Fruit fly (Drosophila melanogaster) whole organism, adult: ENCODE results near the gene Prp18.
A peak's percentile ranks its signal among the peaks of the same experiment; 100 is the strongest.

Experiments
- CG11617 ChIP-seq: fragments of 200-800 bp; sonication (Bioruptor generic); optimal IDR thresholded peaks from 2 replicates; lab custom pipeline; 2017; ENCODE audit warnings: mild to moderate bottlenecking, missing biosample characterization, missing genetic modification reagents, missing genetic modification characterization
- CG12768 ChIP-seq: fragments of 200-800 bp; sonication (Bioruptor generic); optimal IDR thresholded peaks from 2 replicates; lab custom pipeline; 2017; ENCODE audit warnings: missing biosample characterization, missing genetic modification characterization, mild to moderate bottlenecking, moderate library complexity, missing genetic modification reagents
- CG14711 ChIP-seq: fragments of 200-800 bp; sonication (Bioruptor generic); optimal IDR thresholded peaks from 2 replicates; lab custom pipeline; 2018; ENCODE audit warnings: missing biosample characterization, mild to moderate bottlenecking, missing genetic modification characterization, moderate library complexity
- CG1620 ChIP-seq: fragments of 200-800 bp; sonication (Bioruptor generic); optimal IDR thresholded peaks from 2 replicates; lab custom pipeline; 2016; ENCODE audit warnings: missing biosample characterization, missing genetic modification characterization
- CG33017 ChIP-seq: fragments of 200-800 bp; sonication (Bioruptor generic); optimal IDR thresholded peaks from 2 replicates; lab custom pipeline; 2018; ENCODE audit warnings: missing biosample characterization, mild to moderate bottlenecking, missing genetic modification characterization, moderate library complexity
- CG5204 ChIP-seq: fragments of 200-800 bp; sonication (Bioruptor generic); optimal IDR thresholded peaks from 2 replicates; lab custom pipeline; 2016; ENCODE audit warnings: missing biosample characterization, missing genetic modification characterization
- CG7045 ChIP-seq: fragments of 200-800 bp; sonication (Bioruptor generic); optimal IDR thresholded peaks from 2 replicates; lab custom pipeline; 2017; ENCODE audit warnings: missing biosample characterization, mild to moderate bottlenecking, missing genetic modification characterization
- CG7101 ChIP-seq: fragments of 200-800 bp; sonication (Bioruptor generic); optimal IDR thresholded peaks from 2 replicates; lab custom pipeline; 2018; ENCODE audit warnings: missing biosample characterization, mild to moderate bottlenecking, missing genetic modification characterization, moderate library complexity
- Clk ChIP-seq: fragments of 200-800 bp; sonication (Bioruptor generic); optimal IDR thresholded peaks from 2 replicates; lab custom pipeline; 2017; ENCODE audit warnings: missing biosample characterization, missing genetic modification characterization
- Crg-1 ChIP-seq: fragments of 200-800 bp; sonication (Bioruptor generic); optimal IDR thresholded peaks from 2 replicates; lab custom pipeline; 2016; ENCODE audit warnings: missing biosample characterization, missing genetic modification characterization
- Hr96 ChIP-seq: fragments of 200-800 bp; sonication (Bioruptor generic); optimal IDR thresholded peaks from 2 replicates; lab custom pipeline; 2016; ENCODE audit warnings: missing biosample characterization, missing genetic modification characterization
- Mnt ChIP-seq: fragments of 200-800 bp; sonication (Bioruptor generic); optimal IDR thresholded peaks from 2 replicates; lab custom pipeline; 2016; ENCODE audit warnings: missing biosample characterization, mild to moderate bottlenecking, missing genetic modification characterization
- bab1 ChIP-seq: fragments of 200-800 bp; sonication (Bioruptor generic); optimal IDR thresholded peaks from 3 replicates; lab custom pipeline; 2019; ENCODE audit warnings: missing biosample characterization, mild to moderate bottlenecking, missing genetic modification characterization, moderate library complexity
- cic ChIP-seq: fragments of 200-800 bp; sonication (Bioruptor generic); optimal IDR thresholded peaks from 2 replicates; lab custom pipeline; 2017; ENCODE audit warnings: missing biosample characterization, mild to moderate bottlenecking, missing genetic modification characterization, moderate library complexity
- cnc ChIP-seq, 2 experiments: fragments of >200 bp; optimal IDR thresholded peaks; 2 replicates each; lab custom pipeline; 2017
- kay ChIP-seq: fragments of 200-800 bp; sonication (Bioruptor generic); peaks from one replicate; lab custom pipeline; 2016; ENCODE audit warnings: missing biosample characterization, missing genetic modification characterization, borderline replicate concordance
- ovo ChIP-seq: fragments of 200-800 bp; sonication (Bioruptor generic); optimal IDR thresholded peaks from 2 replicates; lab custom pipeline; 2016; ENCODE audit warnings: missing biosample characterization, missing genetic modification characterization
- pad ChIP-seq: fragments of 200-800 bp; sonication (Bioruptor generic); optimal IDR thresholded peaks from 3 replicates; lab custom pipeline; 2017; ENCODE audit warnings: missing biosample characterization, missing genetic modification characterization, mild to moderate bottlenecking, moderate library complexity, missing genetic modification reagents
- tj ChIP-seq: fragments of 200-800 bp; sonication (Bioruptor generic); optimal IDR thresholded peaks from 3 replicates; lab custom pipeline; 2017; ENCODE audit warnings: missing biosample characterization, mild to moderate bottlenecking, missing genetic modification characterization, moderate library complexity
- toe ChIP-seq: fragments of 200-800 bp; sonication (Bioruptor generic); optimal IDR thresholded peaks from 2 replicates; lab custom pipeline; 2016; ENCODE audit warnings: missing biosample characterization, missing genetic modification characterization

Gene Prp18

DNA sequence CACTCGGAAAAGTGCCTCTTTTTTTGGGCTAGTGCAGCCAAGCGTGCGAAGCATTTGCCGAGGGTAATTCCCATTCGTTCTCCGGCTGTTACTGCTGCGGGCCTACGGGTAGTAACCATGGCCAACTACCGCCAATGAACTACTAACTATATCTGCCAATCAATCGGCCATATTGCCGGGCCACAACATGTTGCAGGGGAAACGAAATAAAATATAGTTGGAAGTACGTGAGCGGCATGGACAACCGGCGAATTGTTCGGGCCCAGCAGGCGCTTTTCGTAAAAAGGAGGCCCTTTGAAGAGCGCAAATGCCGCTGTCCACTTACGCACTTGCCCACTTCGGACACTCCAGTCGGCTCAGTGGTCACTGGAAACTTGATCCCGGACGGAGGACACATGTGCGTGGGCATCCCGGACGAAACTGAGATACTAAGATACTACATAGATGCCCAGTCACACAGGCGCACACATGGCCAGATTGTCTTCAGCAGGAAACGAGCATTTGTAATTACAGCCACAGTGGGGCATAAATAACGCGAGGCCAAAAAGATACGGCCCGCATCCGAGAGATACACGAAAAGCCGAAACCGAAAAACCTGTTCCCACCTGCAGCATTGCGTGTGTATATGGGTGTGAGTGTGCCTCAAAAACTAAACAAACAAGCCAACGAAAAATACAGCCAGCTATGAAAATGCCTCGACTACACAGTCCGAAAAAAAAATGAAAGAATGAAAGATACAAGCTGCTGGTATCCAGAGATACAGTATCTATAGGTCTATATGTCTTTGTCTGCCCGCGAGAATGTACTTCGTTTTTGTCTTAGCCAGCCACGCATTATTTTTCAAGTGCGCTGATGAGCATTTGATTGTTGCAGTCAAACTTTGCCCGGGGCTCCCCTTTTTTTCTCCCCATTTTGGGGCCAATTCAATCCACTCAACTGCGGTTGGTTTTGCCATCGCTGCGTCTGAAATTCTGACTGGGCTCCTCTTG is 43.3 kb downstream of the Prp18 start:
- TF ChIP-seq kay (GFP tag; lab: Kevin White, UChicago) (no peak), pad (GFP tag; lab: Kevin White, UChicago) (no peak), CG11617 (GFP tag; lab: Kevin White, UChicago) (no peak)

DNA sequence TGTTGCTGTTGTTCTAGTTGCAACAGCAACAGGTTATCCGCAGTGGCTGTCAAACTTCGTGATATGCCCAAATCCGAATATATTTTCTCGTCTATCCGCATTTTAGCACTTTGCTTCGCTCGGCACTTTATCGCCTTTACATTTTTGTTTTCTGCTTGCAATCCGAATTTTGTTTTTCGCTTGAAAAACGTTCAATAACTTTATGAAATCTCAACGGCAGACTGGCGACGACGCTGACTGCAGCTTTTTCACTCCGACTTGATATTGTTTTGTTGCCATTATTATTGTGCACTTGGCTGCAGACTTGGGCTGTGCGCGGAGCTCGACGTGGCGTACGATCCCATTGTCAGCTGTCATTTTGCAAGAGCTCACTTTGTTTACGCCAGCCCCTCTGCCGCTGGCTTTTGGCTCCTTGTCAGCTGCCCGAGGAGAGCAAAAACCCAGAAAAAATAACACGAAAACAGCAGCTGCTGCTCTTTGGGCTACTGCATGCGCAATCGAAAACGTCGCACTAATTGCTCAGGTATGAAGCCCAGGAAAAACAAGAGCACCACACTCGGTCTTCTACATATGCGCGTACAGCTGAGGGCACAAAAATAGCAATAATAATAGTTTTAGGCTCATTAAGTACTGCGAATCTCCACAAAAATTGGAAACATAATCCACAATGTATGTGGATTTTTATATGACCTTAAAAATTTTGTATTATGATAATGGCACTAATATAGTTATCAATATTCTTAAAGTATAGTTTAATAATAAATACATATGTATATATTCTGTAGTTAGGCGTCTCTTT is 44.8 kb downstream of the Prp18 start:
- TF ChIP-seq cnc (optimal IDR thresholded peaks at IDR 0.05; lab: Kevin White, UChicago) = no peak
- TF ChIP-seq kay (GFP tag; lab: Kevin White, UChicago) = no peak
- peak; percentile 97 for TF ChIP-seq tj (GFP tag; lab: Kevin White, UChicago)
- no peak for TF ChIP-seq Clk (GFP tag; lab: Kevin White, UChicago)
- no peak for TF ChIP-seq CG1620
- TF ChIP-seq CG7045 (GFP tag; lab: Kevin White, UChicago) = no peak
- no peak for TF ChIP-seq CG11617 (GFP tag; lab: Kevin White, UChicago)
- no peak for TF ChIP-seq Hr96 (GFP tag; lab: Kevin White, UChicago)

DNA sequence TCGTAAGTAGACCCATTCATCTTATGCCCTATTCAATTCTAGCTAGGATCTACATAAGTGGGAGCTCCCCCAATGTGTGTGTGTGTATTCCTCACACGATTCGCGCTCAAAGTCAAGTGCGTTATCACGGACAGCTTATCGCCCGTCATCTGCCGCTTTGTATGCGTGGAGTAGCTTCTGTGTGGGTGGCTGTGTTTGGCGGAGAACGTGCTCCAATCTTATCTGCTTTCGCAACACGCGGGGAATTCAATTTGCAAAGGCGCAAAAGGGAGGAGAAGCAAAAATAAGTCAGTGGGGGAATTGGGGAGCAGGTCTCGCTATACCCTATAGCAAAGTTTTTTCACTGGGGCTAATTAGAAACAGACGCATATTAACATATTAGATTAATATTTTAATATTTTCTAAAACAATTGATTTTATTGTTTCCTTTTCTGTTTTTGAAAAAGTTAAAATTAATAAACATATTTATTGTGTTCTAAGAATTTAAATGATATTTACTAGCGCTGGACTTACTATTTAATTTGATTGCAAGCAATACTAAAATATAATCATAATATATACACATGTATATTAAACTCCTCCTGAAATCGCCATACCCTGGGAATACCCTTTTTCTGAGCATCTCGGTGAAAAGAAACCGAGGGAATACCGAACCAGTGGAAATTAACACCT is 45.8 kb downstream of the Prp18 start:
- TF ChIP-seq Hr96 (GFP tag; lab: Kevin White, UChicago) = no peak
- peak; percentile 80 for TF ChIP-seq CG11617 (GFP tag; lab: Kevin White, UChicago)
- TF ChIP-seq cnc (optimal IDR thresholded peaks at IDR 0.05; lab: Kevin White, UChicago) = no peak
- peak; percentile 35 for TF ChIP-seq Mnt (GFP tag; lab: Kevin White, UChicago)
- peak; percentile 74 for TF ChIP-seq pad (GFP tag; lab: Kevin White, UChicago)
- TF ChIP-seq CG33017 (tag; lab: Kevin White, UChicago) = peak; percentile 66
- peak; percentile 62 for TF ChIP-seq bab1 (GFP tag; lab: Kevin White, UChicago)
- no peak for TF ChIP-seq Clk (GFP tag; lab: Kevin White, UChicago)
- TF ChIP-seq CG7045 (GFP tag; lab: Kevin White, UChicago) = peak; percentile 46
- peak; percentile 1 for TF ChIP-seq toe (GFP tag; lab: Kevin White, UChicago)
- TF ChIP-seq CG12768 (GFP tag; lab: Kevin White, UChicago) = peak; percentile 57
- TF ChIP-seq CG5204 (GFP tag; lab: Kevin White, UChicago) = peak; percentile 44
- no peak for TF ChIP-seq cic
- TF ChIP-seq CG14711 (tag; lab: Kevin White, UChicago) = peak; percentile 82
- peak; percentile 86 for TF ChIP-seq CG7101 (tag; lab: Kevin White, UChicago)
- no peak for TF ChIP-seq tj (GFP tag; lab: Kevin White, UChicago)
- peak; percentile 9 for TF ChIP-seq Crg-1 (GFP tag; lab: Kevin White, UChicago)
- no peak for TF ChIP-seq kay (GFP tag; lab: Kevin White, UChicago)
- TF ChIP-seq ovo (GFP tag; lab: Kevin White, UChicago) = no peak
- no peak for TF ChIP-seq CG1620

DNA sequence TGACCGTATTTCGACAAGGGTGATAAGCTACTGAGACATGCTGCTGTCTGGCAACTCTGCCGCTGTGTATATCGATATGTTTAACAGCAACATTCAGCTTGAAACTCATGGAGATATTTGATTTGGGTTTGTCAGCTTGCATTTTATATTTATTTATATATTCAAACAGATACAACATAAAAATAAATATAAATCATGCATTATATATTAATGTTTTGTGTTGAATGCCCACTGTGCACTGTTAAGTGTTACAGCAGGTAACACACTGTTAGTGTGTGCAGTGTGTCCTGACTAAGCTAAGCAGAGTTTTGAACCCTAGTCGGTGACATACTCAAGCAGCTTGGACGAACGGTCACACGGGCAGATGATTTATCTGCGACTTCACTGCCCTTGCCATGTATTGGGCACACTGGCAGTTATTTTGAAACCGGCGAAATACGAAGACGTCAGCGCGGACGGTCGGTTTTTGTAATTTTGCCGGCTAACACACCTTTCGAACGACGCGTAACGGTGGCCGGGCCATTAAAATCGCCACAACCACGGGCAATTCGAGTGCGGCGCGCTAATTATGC is 47.4 kb downstream of the Prp18 start, which contains the start of the genes snRNP-U1-C and gukh:
TSS of gene snRNP-U1-C (minus strand) at position 37 of the 572 bp plus-strand sequence.
TSS of gene gukh (plus strand) at position 412 of the 572 bp plus-strand sequence.
- TF ChIP-seq CG1620 (peak; percentile 67), CG12768 (GFP tag; lab: Kevin White, UChicago) (peak; percentile 70), toe (GFP tag; lab: Kevin White, UChicago) (peak; percentile 63), Hr96 (GFP tag; lab: Kevin White, UChicago) (peak; percentile 24), tj (GFP tag; lab: Kevin White, UChicago) (peak; percentile 50), Crg-1 (GFP tag; lab: Kevin White, UChicago) (no peak), CG7045 (GFP tag; lab: Kevin White, UChicago) (peak; percentile 75), kay (GFP tag; lab: Kevin White, UChicago) (no peak), cic (peak; percentile 39), ovo (GFP tag; lab: Kevin White, UChicago) (peak; percentile 68), pad (GFP tag; lab: Kevin White, UChicago) (peak; percentile 50), Mnt (GFP tag; lab: Kevin White, UChicago) (peak; percentile 57), cnc (optimal IDR thresholded peaks at IDR 0.05; lab: Kevin White, UChicago) (no peak), CG11617 (GFP tag; lab: Kevin White, UChicago) (peak; percentile 77), Clk (GFP tag; lab: Kevin White, UChicago) (peak; percentile 65), CG5204 (GFP tag; lab: Kevin White, UChicago) (peak; percentile 73), bab1 (GFP tag; lab: Kevin White, UChicago) (peak; percentile 83), CG14711 (tag; lab: Kevin White, UChicago) (peak; percentile 81), CG33017 (tag; lab: Kevin White, UChicago) (peak; percentile 78), CG7101 (tag; lab: Kevin White, UChicago) (peak; percentile 84)
